Worm (Caenorhabditis elegans) whole organism, young adult: ENCODE data around the gene F53F4.2.

Source experiments
- F23B12.7 ChIP-seq: sonication (generic microtip); optimal IDR thresholded peaks from 2 replicates; lab custom pipeline; 2017; ENCODE audit warnings: missing genetic modification characterization, mild to moderate bottlenecking, missing compliant biosample characterization, antibody characterized with exemption, moderate library complexity; ENCODE audit not compliant: insufficient read depth
- T26A5.8 ChIP-seq: sonication (generic microtip); optimal IDR thresholded peaks from 2 replicates; lab custom pipeline; 2016; ENCODE audit warnings: missing genetic modification characterization, missing compliant biosample characterization
- Y56A3A.18 ChIP-seq: fragments of 200-800 bp; sonication (Bioruptor generic); IDR thresholded peaks from 2 replicates; pipeline ENCODE4 v1.3.6; 2022; ENCODE audit warnings: missing genetic modification reagents, missing genetic modification characterization, missing compliant biosample characterization
- ama-1 ChIP-seq, 3 experiments: fragments of 150-350 bp in 1 of 3; sonication (generic microtip) in 2 of 3; optimal IDR thresholded peaks; 2 replicates each; lab custom pipeline; 2014 to 2018; ENCODE audit warnings: missing biosample characterization in 2 of 3, missing genetic modification characterization in 2 of 3, missing genetic modification reagents in 2 of 3
- ceh-58 ChIP-seq: fragments of 200-800 bp; sonication (Bioruptor generic); IDR thresholded peaks from 2 replicates; pipeline ENCODE4 v1.3.6; 2022; ENCODE audit warnings: missing genetic modification characterization, missing compliant biosample characterization
- dox-1 ChIP-seq: fragments of 200-800 bp; sonication (Bioruptor generic); IDR thresholded peaks from 2 replicates; pipeline ENCODE4 v1.3.6; 2022; ENCODE audit warnings: missing genetic modification reagents, missing genetic modification characterization, missing compliant biosample characterization
- hrde-1 ChIP-seq: sonication (generic microtip); optimal IDR thresholded peaks from 2 replicates; lab custom pipeline; 2016; ENCODE audit warnings: missing genetic modification characterization, mild to moderate bottlenecking, missing compliant biosample characterization, moderate library complexity, missing genotype, missing genetic modification reagents, borderline replicate concordance
- hsf-1 ChIP-seq: fragments of 200-800 bp; sonication (Bioruptor generic); IDR thresholded peaks from 2 replicates; pipeline ENCODE4 v1.3.6; 2022; ENCODE audit warnings: missing genetic modification reagents, missing genetic modification characterization, missing compliant biosample characterization
- nfya-1 ChIP-seq: sonication (generic microtip); optimal IDR thresholded peaks from 2 replicates; lab custom pipeline; 2017; ENCODE audit warnings: antibody characterized with exemption, missing compliant biosample characterization, missing genetic modification characterization, borderline replicate concordance; ENCODE audit not compliant: insufficient read depth
- nhr-27 ChIP-seq: fragments of 200-800 bp; sonication (Bioruptor generic); optimal IDR thresholded peaks from 2 replicates; lab custom pipeline; 2018; ENCODE audit warnings: mild to moderate bottlenecking, missing genetic modification characterization, moderate library complexity, missing compliant biosample characterization
- pha-4 ChIP-seq: fragments of 150-350 bp; sonication (generic microtip); optimal IDR thresholded peaks from 2 replicates; lab custom pipeline; 2014; ENCODE audit warnings: missing biosample characterization, missing genetic modification reagents, missing genetic modification characterization
- snpc-4 ChIP-seq, 5 experiments: fragments of 150-350 bp in 1 of 5; sonication (generic microtip) in 4 of 5; optimal IDR thresholded peaks; 2 replicates each; lab custom pipeline; 2014 to 2018; ENCODE audit warnings: missing genetic modification characterization in 5 of 5, missing biosample characterization in 3 of 5, antibody characterized with exemption in 2 of 5, mild to moderate bottlenecking in 2 of 5, missing compliant biosample characterization in 2 of 5, missing genotype in 2 of 5, moderate library complexity in 2 of 5, missing genetic modification reagents in 1 of 5

DNA sequence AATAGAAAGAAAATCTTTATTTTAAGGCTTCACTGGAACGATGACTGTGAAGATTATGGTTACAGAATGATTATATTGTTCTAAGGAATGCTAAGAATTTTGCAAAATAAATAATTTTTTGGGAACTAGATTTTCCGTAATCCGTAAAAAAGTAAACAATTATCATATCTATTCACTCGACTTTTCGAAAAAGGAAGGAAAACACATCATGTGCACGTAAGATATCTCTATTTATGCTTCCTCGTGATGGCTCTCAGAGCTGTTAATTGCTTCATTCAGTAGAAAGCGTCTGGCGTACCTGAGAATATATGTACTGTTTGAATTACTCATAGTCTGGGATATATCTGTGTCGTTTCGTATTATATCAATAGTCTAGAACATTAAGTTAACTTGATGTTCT lies 30.4 kb upstream of the F53F4.2 start, which contains the start of gene srd-11:
- no peak for TF ChIP-seq Y56A3A.18 (GFP tag; lab: Robert Waterston, UW)
- no peak for TF ChIP-seq hrde-1 (tag; lab: Kevin White, UChicago)
- TF ChIP-seq hsf-1, result no peak
- no peak for TF ChIP-seq nhr-27
- TF ChIP-seq F23B12.7 (tag; lab: Kevin White, UChicago), result no peak
- no peak for TF ChIP-seq snpc-4 (GFP tag; optimal IDR thresholded peaks at IDR 0.05; lab: Kevin White, UChicago)
- no peak for TF ChIP-seq snpc-4 (tag; optimal IDR thresholded peaks at IDR 0.05; lab: Kevin White, UChicago)
- TF ChIP-seq ceh-58 (GFP tag; lab: Robert Waterston, UW), result no peak
- TF ChIP-seq dox-1 (GFP tag; lab: Robert Waterston, UW), result no peak
- TF ChIP-seq ama-1 (optimal IDR thresholded peaks at IDR 0.05; lab: Kevin White, UChicago), result no peak
- no peak for TF ChIP-seq ama-1 (GFP tag; optimal IDR thresholded peaks at IDR 0.05; lab: Kevin White, UChicago)
- no peak for TF ChIP-seq T26A5.8 (tag; lab: Kevin White, UChicago)
- no peak for TF ChIP-seq nfya-1 (tag; lab: Kevin White, UChicago)
- no peak for TF ChIP-seq pha-4 (tag; lab: Kevin White, UChicago)
